Worm (Caenorhabditis elegans) whole organism, L4 larva: Measurements from ENCODE around the gene mesp-1.

Source experiments
- D1046.2 ChIP-seq: fragments of 200-800 bp; sonication (Bioruptor generic); IDR thresholded peaks from 2 replicates; pipeline ENCODE4 v1.3.6; 2022; ENCODE audit warnings: missing genetic modification characterization, missing compliant biosample characterization
- F49E8.2 ChIP-seq: sonication (generic microtip); optimal IDR thresholded peaks from 2 replicates; lab custom pipeline; 2016; ENCODE audit warnings: missing compliant biosample characterization, mild to moderate bottlenecking, missing genetic modification characterization, borderline replicate concordance
- R02D3.7 ChIP-seq: fragments of 150-350 bp; sonication (generic microtip); optimal IDR thresholded peaks from 3 replicates; lab custom pipeline; 2014; ENCODE audit warnings: missing biosample characterization, missing genetic modification characterization
- T26A8.4 ChIP-seq: fragments of 200-800 bp; sonication (Bioruptor generic); IDR thresholded peaks from 2 replicates; pipeline ENCODE4 v1.3.6; 2022; ENCODE audit warnings: missing genetic modification characterization, missing compliant biosample characterization
- Y75B8A.6 ChIP-seq: fragments of 200-800 bp; sonication (Bioruptor generic); IDR thresholded peaks from 2 replicates; pipeline ENCODE4 v1.3.6; 2022; ENCODE audit warnings: missing genetic modification reagents, missing genetic modification characterization, missing compliant biosample characterization
- aha-1 ChIP-seq: fragments of 150-350 bp; peaks from one replicate; lab custom pipeline; 2014; ENCODE audit warnings: missing biosample characterization, missing genetic modification characterization
- ceh-20 ChIP-seq: fragments of 200-800 bp; sonication (Bioruptor generic); IDR thresholded peaks from 2 replicates; pipeline ENCODE4 v1.3.6; 2022; ENCODE audit warnings: missing genetic modification reagents, missing genetic modification characterization, missing compliant biosample characterization
- ceh-28 ChIP-seq: fragments of 150-350 bp; optimal IDR thresholded peaks from 2 replicates; lab custom pipeline; 2014; ENCODE audit warnings: missing biosample characterization, missing genetic modification reagents, missing genetic modification characterization
- ceh-44 ChIP-seq: fragments of 200-800 bp; sonication (Bioruptor generic); IDR thresholded peaks from 2 replicates; pipeline ENCODE4 v1.3.6; 2022; ENCODE audit warnings: missing genetic modification reagents, missing genetic modification characterization, missing compliant biosample characterization
- daf-19 ChIP-seq: fragments of 200-800 bp; sonication (Bioruptor generic); conservative IDR thresholded peaks from 2 replicates; pipeline ENCODE4 v1.3.6; 2022; ENCODE audit warnings: missing genetic modification characterization, missing compliant biosample characterization
- daf-8 ChIP-seq: fragments of 200-800 bp; sonication (Bioruptor generic); IDR thresholded peaks from 2 replicates; pipeline ENCODE4 v1.3.6; 2022; ENCODE audit warnings: missing genetic modification characterization, missing compliant biosample characterization
- dmd-6 ChIP-seq: fragments of 200-800 bp; sonication (Bioruptor generic); IDR thresholded peaks from 2 replicates; pipeline ENCODE4 v1.3.6; 2022; ENCODE audit warnings: missing genetic modification reagents, missing genetic modification characterization, missing compliant biosample characterization
- dmd-9 ChIP-seq: fragments of 200-800 bp; sonication (Bioruptor generic); IDR thresholded peaks from 2 replicates; pipeline ENCODE4 v1.3.6; 2022; ENCODE audit warnings: missing genetic modification reagents, missing genetic modification characterization, missing compliant biosample characterization
- dpl-1 ChIP-seq: fragments of 150-350 bp; optimal IDR thresholded peaks from 2 replicates; lab custom pipeline; 2014; ENCODE audit warnings: missing biosample characterization, missing genetic modification reagents, missing genetic modification characterization
- duxl-1 ChIP-seq: sonication (generic microtip); optimal IDR thresholded peaks from 2 replicates; lab custom pipeline; 2016; ENCODE audit warnings: mild to moderate bottlenecking, missing genetic modification characterization, moderate library complexity, missing compliant biosample characterization; ENCODE audit not compliant: poor library complexity
- egl-27 ChIP-seq: sonication (generic microtip); optimal IDR thresholded peaks from 3 replicates; lab custom pipeline; 2017; ENCODE audit warnings: missing biosample characterization, missing genetic modification reagents, missing genetic modification characterization
- fos-1 ChIP-seq: fragments of 150-350 bp; optimal IDR thresholded peaks from 2 replicates; lab custom pipeline; 2014; ENCODE audit warnings: missing biosample characterization, missing genetic modification characterization
- hif-1 ChIP-seq, 2 experiments: sonication (generic microtip); optimal IDR thresholded peaks; 2 replicates each; lab custom pipeline; 2016 to 2017; ENCODE audit warnings: missing compliant biosample characterization in 2 of 2, missing genetic modification characterization in 2 of 2, missing genetic modification reagents in 2 of 2, missing genotype in 2 of 2, mild to moderate bottlenecking in 1 of 2
- hlh-11 ChIP-seq: fragments of 200-800 bp; sonication (Bioruptor generic); optimal IDR thresholded peaks from 2 replicates; lab custom pipeline; 2018; ENCODE audit warnings: mild to moderate bottlenecking, missing genetic modification characterization, missing compliant biosample characterization
- hlh-30 ChIP-seq: sonication (generic microtip); optimal IDR thresholded peaks from 2 replicates; lab custom pipeline; 2017; ENCODE audit warnings: antibody characterized with exemption, mild to moderate bottlenecking, missing genetic modification characterization, missing compliant biosample characterization; ENCODE audit not compliant: insufficient read depth
- mdl-1 ChIP-seq, 2 experiments: fragments of 150-350 bp in 1 of 2; sonication (generic microtip) in 1 of 2; optimal IDR thresholded peaks; 2 replicates each; lab custom pipeline; 2014 to 2017; ENCODE audit warnings: missing biosample characterization in 2 of 2, missing genetic modification characterization in 2 of 2
- mdt-29 ChIP-seq: fragments of 200-800 bp; sonication (Bioruptor generic); IDR thresholded peaks from 2 replicates; pipeline ENCODE4 v1.3.6; 2022; ENCODE audit warnings: missing genetic modification reagents, missing genetic modification characterization, missing compliant biosample characterization
- nhr-237 ChIP-seq: sonication (generic microtip); optimal IDR thresholded peaks from 2 replicates; lab custom pipeline; 2017; ENCODE audit warnings: missing biosample characterization, missing genetic modification characterization
- nhr-28 ChIP-seq: fragments of 150-350 bp; optimal IDR thresholded peaks from 2 replicates; lab custom pipeline; 2014; ENCODE audit warnings: missing biosample characterization, missing genetic modification characterization
- nhr-41 ChIP-seq: fragments of 200-800 bp; sonication (Bioruptor generic); IDR thresholded peaks from 2 replicates; pipeline ENCODE4 v1.3.6; 2022; ENCODE audit warnings: missing genetic modification reagents, missing genetic modification characterization, missing compliant biosample characterization
- nhr-6 ChIP-seq: fragments of 150-350 bp; optimal IDR thresholded peaks from 2 replicates; lab custom pipeline; 2014; ENCODE audit warnings: missing biosample characterization, missing genetic modification characterization
- nhr-76 ChIP-seq: fragments of 150-350 bp; optimal IDR thresholded peaks from 2 replicates; lab custom pipeline; 2014; ENCODE audit warnings: missing biosample characterization, missing genetic modification characterization
- nhr-77 ChIP-seq: fragments of 150-350 bp; optimal IDR thresholded peaks from 2 replicates; lab custom pipeline; 2014; ENCODE audit warnings: missing biosample characterization, missing genetic modification characterization
- skn-1 ChIP-seq: fragments of 150-350 bp; optimal IDR thresholded peaks from 2 replicates; lab custom pipeline; 2014; ENCODE audit warnings: missing biosample characterization, missing genetic modification characterization
- snpc-1.2 ChIP-seq: fragments of 200-800 bp; sonication (Bioruptor generic); IDR thresholded peaks from 2 replicates; pipeline ENCODE4 v1.3.6; 2022; ENCODE audit warnings: missing genetic modification reagents, missing genetic modification characterization, missing compliant biosample characterization
- tag-97 ChIP-seq: fragments of 200-800 bp; sonication (Bioruptor generic); IDR thresholded peaks from 2 replicates; pipeline ENCODE4 v1.3.6; 2022; ENCODE audit warnings: missing genetic modification characterization, missing compliant biosample characterization
- unc-62 ChIP-seq, 3 experiments: fragments of 150-350 bp in 1 of 3; sonication (generic microtip); optimal IDR thresholded peaks in 2 of 3; peaks in 1 of 3; 1 replicate in 1 of 3; 2 replicates in 2 of 3; lab custom pipeline; 2014 to 2017; ENCODE audit warnings: missing biosample characterization in 3 of 3, missing genetic modification characterization in 3 of 3, missing genetic modification reagents in 3 of 3, missing genotype in 1 of 3
- vab-7 ChIP-seq: fragments of 200-800 bp; sonication (Bioruptor generic); IDR thresholded peaks from 2 replicates; pipeline ENCODE4 v1.3.6; 2022; ENCODE audit warnings: missing genetic modification reagents, missing genetic modification characterization, missing compliant biosample characterization

mesp-1 gene

DNA sequence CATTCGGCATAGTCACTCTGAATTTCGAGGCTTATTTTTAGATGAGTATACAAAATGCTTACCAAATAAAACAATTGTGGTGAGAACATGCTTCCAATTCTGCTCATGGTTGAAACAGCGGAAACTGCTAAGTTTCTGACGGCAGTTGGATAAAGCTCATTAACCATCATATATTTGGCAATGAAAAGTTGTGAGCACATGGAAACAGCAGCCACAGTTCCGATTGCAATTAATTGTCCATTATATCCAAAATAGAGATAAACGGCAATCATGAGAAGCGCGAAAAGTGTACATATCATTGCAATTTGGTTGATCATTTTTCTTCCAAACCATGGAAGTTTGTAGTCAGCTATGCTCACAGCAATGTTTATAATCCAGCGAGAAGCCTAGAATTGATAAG lies 37.9 kb upstream of the mesp-1 start:
- TF ChIP-seq nhr-76 (no peak), Y75B8A.6 (no peak), T26A8.4 (no peak), unc-62 (GFP tag; optimal IDR thresholded peaks at IDR 0.05 in 1 of 2; lab: Kevin White, UChicago) (peak in 1 of 2 experiments; percentile 96), unc-62 (tag; optimal IDR thresholded peaks at IDR 0.05; lab: Kevin White, UChicago) (no peak), ceh-28 (no peak)

ce11 chrIV:8462376-8462775 lies 36.7 kb upstream of the mesp-1 start:
- TF ChIP-seq unc-62 (GFP tag; optimal IDR thresholded peaks at IDR 0.05 in 1 of 2; lab: Kevin White, UChicago) (peak in 1 of 2 experiments; percentile 54), unc-62 (tag; optimal IDR thresholded peaks at IDR 0.05; lab: Kevin White, UChicago) (no peak), hif-1 (tag; optimal IDR thresholded peaks at IDR 0.05; lab: Kevin White, UChicago) (no peak)

DNA sequence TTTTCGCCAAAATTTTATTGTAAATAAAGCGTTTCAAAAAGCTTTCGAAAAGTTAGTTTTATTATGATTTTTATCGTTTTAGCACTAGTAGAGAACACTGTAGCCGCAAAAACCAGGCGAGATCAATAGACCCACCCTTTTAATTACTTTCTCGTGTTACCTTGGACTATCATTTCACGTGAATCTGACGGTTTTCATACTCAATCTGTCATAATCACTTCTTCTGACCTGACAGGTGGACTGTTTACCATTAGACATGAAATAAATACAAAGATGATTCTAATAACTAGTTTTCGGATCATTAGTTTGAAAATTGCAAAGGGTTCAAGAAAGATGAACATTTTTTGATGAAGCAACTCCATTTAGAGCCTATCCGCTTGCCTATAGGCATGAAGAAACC lies 36.0 kb upstream of the mesp-1 start:
- peak in 1 of 2 experiments; percentile 100 for TF ChIP-seq unc-62 (GFP tag; optimal IDR thresholded peaks at IDR 0.05 in 1 of 2; lab: Kevin White, UChicago)
- TF ChIP-seq unc-62 (tag; optimal IDR thresholded peaks at IDR 0.05; lab: Kevin White, UChicago), result no peak
- no peak for TF ChIP-seq nhr-77 (tag; lab: Kevin White, UChicago)
- TF ChIP-seq ceh-44 (GFP tag; lab: Robert Waterston, UW), result no peak
- TF ChIP-seq tag-97 (GFP tag; lab: Robert Waterston, UW), result no peak
- peak; percentile 68 for TF ChIP-seq nhr-28 (tag; lab: Kevin White, UChicago)
- TF ChIP-seq dmd-6, result 0 out of 2 replicates have a peak, but pooled peaks have one; percentile 9
- TF ChIP-seq daf-19 (GFP tag; lab: Robert Waterston, UW), result no peak
- TF ChIP-seq hlh-30 (tag; lab: Kevin White, UChicago), result peak; percentile 58
- TF ChIP-seq D1046.2 (GFP tag; lab: Robert Waterston, UW), result no peak
- TF ChIP-seq fos-1 (tag; lab: Kevin White, UChicago), result no peak
- peak; percentile 39 for TF ChIP-seq aha-1 (tag; lab: Kevin White, UChicago)
- peak; percentile 60; the same call in 1 of the 2 replicates for TF ChIP-seq ceh-20 (GFP tag; lab: Robert Waterston, UW)
- TF ChIP-seq mdl-1 (tag; optimal IDR thresholded peaks at IDR 0.05; lab: Kevin White, UChicago), result peak in 1 of 2 experiments; percentile 84
- TF ChIP-seq hlh-11 (tag; lab: Kevin White, UChicago), result peak; percentile 24
- TF ChIP-seq nhr-6 (tag; lab: Kevin White, UChicago), result no peak
- TF ChIP-seq, all 104 proteins: peak for 8

- TF ChIP-seq daf-8 (GFP tag; lab: Robert Waterston, UW) (no peak), snpc-1.2 (GFP tag; lab: Robert Waterston, UW) (no peak), mdt-29 (GFP tag; lab: Robert Waterston, UW) (no peak), vab-7 (no peak), mdl-1 (tag; optimal IDR thresholded peaks at IDR 0.05; lab: Kevin White, UChicago) (no peak), dmd-9 (no peak), nhr-41 (no peak), egl-27 (tag; lab: Kevin White, UChicago) (no peak), dmd-6 (no peak), skn-1 (no peak)
Measured at ce11 chrIV:8463716-8464115, 35.4 kb upstream of the mesp-1 start, which contains the start of gene str-176. TSS of gene str-176 (minus strand) at chrIV:8463816.

DNA sequence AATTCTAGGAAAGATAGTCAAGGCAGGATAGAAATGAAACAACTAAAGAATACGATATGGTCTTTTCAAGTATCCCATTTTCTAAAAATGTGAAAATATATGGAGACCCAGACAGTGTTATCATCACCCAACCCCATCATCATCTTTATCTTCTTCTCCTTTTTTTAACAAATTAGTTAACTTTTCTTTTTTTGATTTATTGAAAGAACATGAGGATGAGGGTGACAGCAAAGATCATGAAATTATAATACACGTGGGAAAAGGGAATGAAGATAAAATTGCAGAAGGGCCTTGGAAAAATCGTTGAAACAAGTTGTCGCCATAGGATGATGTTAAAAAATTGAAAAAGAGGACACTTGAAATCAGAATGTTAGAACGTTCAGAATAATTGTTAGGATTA lies 34.9 kb upstream of the mesp-1 start:
- TF ChIP-seq mdl-1 (tag; optimal IDR thresholded peaks at IDR 0.05; lab: Kevin White, UChicago) (peak in 1 of 2 experiments; percentile 63), F49E8.2 (tag; lab: Kevin White, UChicago) (no peak), dmd-6 (peak; percentile 19; the same call in 1 of the 2 replicates), hlh-30 (tag; lab: Kevin White, UChicago) (peak; percentile 22), nhr-77 (tag; lab: Kevin White, UChicago) (no peak), nhr-28 (tag; lab: Kevin White, UChicago) (peak; percentile 40), R02D3.7 (no peak), dpl-1 (GFP tag; lab: Kevin White, UChicago) (no peak), duxl-1 (tag; lab: Kevin White, UChicago) (no peak), nhr-237 (tag; lab: Kevin White, UChicago) (no peak), mdt-29 (GFP tag; lab: Robert Waterston, UW) (no peak), aha-1 (tag; lab: Kevin White, UChicago) (no peak)
